Fruit fly (Drosophila melanogaster): ENCODE measurements around the gene kmg.
"Not testable (repeated sequence)": the region's sequence is repeated elsewhere in the genome, so short reads cannot be mapped to it uniquely, and the experiment has no call there.

dm6 chr2L:13211764-13212265, 51.5 kb downstream of the kmg start, which contains the start of gene CG15482:
- TF ChIP-seq lab (GFP tag; optimal IDR thresholded peaks at IDR 0.05); CG5180 (GFP tag; optimal IDR thresholded peaks at IDR 0.05); Atf6 (GFP tag; IDR thresholded peaks at IDR 0.05); danr (GFP tag; IDR thresholded peaks at IDR 0.05); CG4707 (GFP tag; optimal IDR thresholded peaks at IDR 0.05); fd3F (GFP tag; optimal IDR thresholded peaks at IDR 0.05); cwo (GFP tag; optimal IDR thresholded peaks at IDR 0.05); tup (GFP tag; optimal IDR thresholded peaks at IDR 0.05); so (GFP tag; IDR thresholded peaks at IDR 0.05); NfI (GFP tag; optimal IDR thresholded peaks at IDR 0.05); psq (GFP tag; optimal IDR thresholded peaks at IDR 0.05); twi (tag; optimal IDR thresholded peaks at IDR 0.05); fd64A (GFP tag; optimal IDR thresholded peaks at IDR 0.05): not testable (repeated sequence)

Data from whole organism, embryonic.